Fruit fly (Drosophila melanogaster) whole organism, embryonic: ENCODE data around the gene CG15930.

Experiments
- Ada2b ChIP-seq: fragments of 200-800 bp; sonication (Bioruptor generic); IDR thresholded peaks from 2 replicates; pipeline ENCODE4 v1.3.6; 2022; ENCODE audit warnings: missing biosample characterization, missing genetic modification characterization
- Awh ChIP-seq: fragments of 200-800 bp; sonication (Bioruptor generic); IDR thresholded peaks from 2 replicates; pipeline ENCODE4, ENCODE4 v1.3.6; 2022; ENCODE audit warnings: missing biosample characterization, missing genetic modification characterization
- CG12391 ChIP-seq: fragments of 200-800 bp; sonication (Bioruptor generic); optimal IDR thresholded peaks from 3 replicates; lab custom pipeline; 2018; ENCODE audit warnings: missing biosample characterization, mild to moderate bottlenecking, missing genetic modification characterization, moderate library complexity
- CG12942 ChIP-seq: fragments of 200-800 bp; sonication (Bioruptor generic); optimal IDR thresholded peaks from 3 replicates; lab custom pipeline; 2016; ENCODE audit warnings: missing biosample characterization, missing genetic modification characterization
- CG13123 ChIP-seq: fragments of 200-800 bp; sonication (Bioruptor generic); optimal IDR thresholded peaks from 2 replicates; lab custom pipeline; 2016; ENCODE audit warnings: missing biosample characterization, missing genetic modification characterization
- CG13775 ChIP-seq: fragments of 200-800 bp; sonication (Bioruptor generic); optimal IDR thresholded peaks from 3 replicates; lab custom pipeline; 2017; ENCODE audit warnings: missing biosample characterization, mild to moderate bottlenecking, missing genetic modification characterization
- CG14667 ChIP-seq: fragments of 200-800 bp; sonication (Bioruptor generic); IDR thresholded peaks from 2 replicates; pipeline ENCODE4 v1.3.6; 2022; ENCODE audit warnings: missing biosample characterization, missing genetic modification characterization
- CG14710 ChIP-seq: fragments of 200-800 bp; sonication (Bioruptor generic); optimal IDR thresholded peaks from 3 replicates; lab custom pipeline; 2019; ENCODE audit warnings: missing biosample characterization, mild to moderate bottlenecking, missing genetic modification characterization, moderate library complexity
- CG14965 ChIP-seq: fragments of 200-800 bp; sonication (Bioruptor generic); optimal IDR thresholded peaks from 2 replicates; lab custom pipeline; 2016; ENCODE audit warnings: missing biosample characterization, missing genetic modification characterization, borderline replicate concordance
- CG1603 ChIP-seq: fragments of 200-800 bp; sonication (Bioruptor generic); optimal IDR thresholded peaks from 2 replicates; lab custom pipeline; 2019; ENCODE audit warnings: missing biosample characterization, mild to moderate bottlenecking, missing genetic modification characterization, moderate library complexity
- CG16863 ChIP-seq: fragments of 200-800 bp; sonication (Bioruptor generic); optimal IDR thresholded peaks from 3 replicates; lab custom pipeline; 2016; ENCODE audit warnings: missing biosample characterization, missing genetic modification characterization
- CG18599 ChIP-seq: fragments of 200-800 bp; sonication (Bioruptor generic); optimal IDR thresholded peaks from 3 replicates; lab custom pipeline; 2017; ENCODE audit warnings: missing biosample characterization, missing genetic modification characterization, mild to moderate bottlenecking, moderate library complexity, missing genetic modification reagents
- CG2889 ChIP-seq: fragments of 200-800 bp; sonication (Bioruptor generic); IDR thresholded peaks from 3 replicates; pipeline ENCODE4 v1.3.6; 2022; ENCODE audit warnings: missing biosample characterization, missing genetic modification characterization
- CG32767 ChIP-seq: fragments of 200-800 bp; sonication (Bioruptor generic); IDR thresholded peaks from 2 replicates; pipeline ENCODE4 v1.3.6; 2022; ENCODE audit warnings: missing biosample characterization, missing genetic modification characterization
- CG3281 ChIP-seq: fragments of 200-800 bp; sonication (Bioruptor generic); optimal IDR thresholded peaks from 3 replicates; lab custom pipeline; 2017; ENCODE audit warnings: missing biosample characterization, mild to moderate bottlenecking, missing genetic modification characterization
- CG4424 ChIP-seq: fragments of 200-800 bp; sonication (Bioruptor generic); optimal IDR thresholded peaks from 3 replicates; lab custom pipeline; 2016; ENCODE audit warnings: missing biosample characterization, missing genetic modification characterization
- CG5245 ChIP-seq: fragments of 200-800 bp; sonication (Bioruptor generic); optimal IDR thresholded peaks from 3 replicates; lab custom pipeline; 2016; ENCODE audit warnings: missing biosample characterization, missing genetic modification characterization
- CG6175 ChIP-seq: fragments of 200-800 bp; sonication (Bioruptor generic); IDR thresholded peaks from 3 replicates; pipeline ENCODE4 v1.3.6; 2022; ENCODE audit warnings: missing biosample characterization, missing genetic modification characterization
- CG7928 ChIP-seq: fragments of 200-800 bp; sonication (Bioruptor generic); optimal IDR thresholded peaks from 2 replicates; lab custom pipeline; 2017; ENCODE audit warnings: missing biosample characterization, mild to moderate bottlenecking, missing genetic modification characterization
- CG8765 ChIP-seq: fragments of 200-800 bp; sonication (Bioruptor generic); IDR thresholded peaks from 2 replicates; pipeline ENCODE4 v1.3.6; 2022; ENCODE audit warnings: missing biosample characterization, missing genetic modification characterization
- CG9215 ChIP-seq: fragments of 200-800 bp; sonication (Bioruptor generic); IDR thresholded peaks from 2 replicates; pipeline ENCODE4 v1.3.6; 2022; ENCODE audit warnings: missing biosample characterization, missing genetic modification characterization
- CG9609 ChIP-seq: fragments of 200-800 bp; sonication (Bioruptor generic); optimal IDR thresholded peaks from 3 replicates; lab custom pipeline; 2016; ENCODE audit warnings: missing biosample characterization, missing genetic modification characterization
- CG9932 ChIP-seq: fragments of 200-800 bp; sonication (Bioruptor generic); IDR thresholded peaks from 2 replicates; pipeline ENCODE4 v1.3.6; 2022; ENCODE audit warnings: missing biosample characterization, missing genetic modification characterization
- CkIIα-i1 ChIP-seq: fragments of 200-800 bp; sonication (Bioruptor generic); IDR thresholded peaks from 2 replicates; pipeline ENCODE4 v1.3.6; 2022; ENCODE audit warnings: missing biosample characterization, missing genetic modification characterization
- D ChIP-seq, 2 experiments: fragments of 200-800 bp in 1 of 2; fragments of >200 bp in 1 of 2; sonication (Bioruptor generic) in 1 of 2; optimal IDR thresholded peaks; 2 replicates in 1 of 2; 3 replicates in 1 of 2; lab custom pipeline; 2017; ENCODE audit warnings: mild to moderate bottlenecking in 1 of 2, missing biosample characterization in 1 of 2, missing genetic modification characterization in 1 of 2, missing genetic modification reagents in 1 of 2
- Dbx ChIP-seq: fragments of 200-800 bp; sonication (Bioruptor generic); IDR thresholded peaks from 3 replicates; pipeline ENCODE4 v1.3.6; 2022; ENCODE audit warnings: missing biosample characterization, missing genetic modification characterization
- Eip74EF ChIP-seq, 2 experiments: fragments of 200-800 bp in 1 of 2; fragments of >200 bp in 1 of 2; sonication (Bioruptor generic) in 1 of 2; optimal IDR thresholded peaks; 2 replicates each; lab custom pipeline; 2017 to 2019; ENCODE audit warnings: missing biosample characterization in 2 of 2, missing genetic modification characterization in 2 of 2, mild to moderate bottlenecking in 1 of 2, moderate library complexity in 1 of 2
- MBD-R2 ChIP-seq: fragments of 200-800 bp; sonication (Bioruptor generic); IDR thresholded peaks from 2 replicates; pipeline ENCODE4 v1.3.6; 2022; ENCODE audit warnings: missing biosample characterization, missing genetic modification characterization
- Sox100B ChIP-seq: fragments of 200-800 bp; sonication (Bioruptor generic); optimal IDR thresholded peaks from 3 replicates; lab custom pipeline; 2018; ENCODE audit warnings: missing biosample characterization, mild to moderate bottlenecking, missing genetic modification characterization
- Usf ChIP-seq: fragments of 200-800 bp; sonication (Bioruptor generic); optimal IDR thresholded peaks from 2 replicates; lab custom pipeline; 2017; ENCODE audit warnings: missing genotype, missing biosample characterization, missing genetic modification characterization
- ab ChIP-seq: fragments of 200-800 bp; sonication (Bioruptor generic); optimal IDR thresholded peaks from 2 replicates; lab custom pipeline; 2016; ENCODE audit warnings: missing biosample characterization, missing genetic modification characterization
- ac ChIP-seq: fragments of 200-800 bp; sonication (Bioruptor generic); optimal IDR thresholded peaks from 3 replicates; lab custom pipeline; 2017; ENCODE audit warnings: missing biosample characterization, mild to moderate bottlenecking, missing genetic modification characterization
- ap ChIP-seq: fragments of 200-800 bp; sonication (Bioruptor generic); IDR thresholded peaks from 2 replicates; pipeline ENCODE4 v1.3.6; 2022; ENCODE audit warnings: missing biosample characterization, missing genetic modification characterization
- cad ChIP-seq: fragments of >200 bp; optimal IDR thresholded peaks from 2 replicates; lab custom pipeline; 2017; ENCODE audit warnings: missing biosample characterization, missing genetic modification characterization
- dan ChIP-seq: fragments of 200-800 bp; sonication (Bioruptor generic); IDR thresholded peaks from 2 replicates; pipeline ENCODE4 v1.3.6; 2022; ENCODE audit warnings: missing biosample characterization, missing genetic modification characterization
- danr ChIP-seq: fragments of 200-800 bp; sonication (Bioruptor generic); IDR thresholded peaks from 2 replicates; pipeline ENCODE4 v1.3.6; 2022; ENCODE audit warnings: missing biosample characterization, missing genetic modification characterization
- esg ChIP-seq: fragments of 200-800 bp; sonication (Bioruptor generic); conservative IDR thresholded peaks from 2 replicates; pipeline ENCODE4 v1.3.6; 2022; ENCODE audit warnings: missing biosample characterization, missing genetic modification characterization
- fd64A ChIP-seq: fragments of 200-800 bp; sonication (Bioruptor generic); optimal IDR thresholded peaks from 3 replicates; lab custom pipeline; 2018; ENCODE audit warnings: missing biosample characterization, mild to moderate bottlenecking, missing genetic modification characterization
- fu2 ChIP-seq: fragments of 200-800 bp; sonication (Bioruptor generic); optimal IDR thresholded peaks from 2 replicates; lab custom pipeline; 2016; ENCODE audit warnings: missing biosample characterization, missing genetic modification characterization
- gcm2 ChIP-seq: fragments of 200-800 bp; sonication (Bioruptor generic); optimal IDR thresholded peaks from 2 replicates; lab custom pipeline; 2016; ENCODE audit warnings: missing biosample characterization, missing genetic modification characterization
- ind ChIP-seq: fragments of 200-800 bp; sonication (Bioruptor generic); optimal IDR thresholded peaks from 3 replicates; lab custom pipeline; 2016; ENCODE audit warnings: missing biosample characterization, missing genetic modification characterization
- insv ChIP-seq, 2 experiments: fragments of 200-800 bp; sonication (Bioruptor generic); optimal IDR thresholded peaks; 3 replicates each; lab custom pipeline; 2016 to 2018; ENCODE audit warnings: missing biosample characterization in 2 of 2, missing genetic modification characterization in 2 of 2
- knrl ChIP-seq: fragments of 200-800 bp; sonication (Bioruptor generic); IDR thresholded peaks from 3 replicates; pipeline ENCODE4 v1.3.6; 2022; ENCODE audit warnings: missing biosample characterization, missing genetic modification characterization; ENCODE audit not compliant: partially characterized antibody
- maf-S ChIP-seq: fragments of 200-800 bp; sonication (Bioruptor generic); optimal IDR thresholded peaks from 2 replicates; lab custom pipeline; 2016; ENCODE audit warnings: missing biosample characterization, missing genetic modification characterization
- sens ChIP-seq: fragments of 200-800 bp; sonication (Bioruptor generic); peaks from one replicate; lab custom pipeline; 2016; ENCODE audit warnings: missing biosample characterization, missing genetic modification characterization
- shn ChIP-seq: fragments of 200-800 bp; sonication (Bioruptor generic); optimal IDR thresholded peaks from 3 replicates; lab custom pipeline; 2016; ENCODE audit warnings: missing biosample characterization, missing genetic modification characterization
- slou ChIP-seq: fragments of 200-800 bp; sonication (Bioruptor generic); optimal IDR thresholded peaks from 3 replicates; lab custom pipeline; 2016; ENCODE audit warnings: missing biosample characterization, missing genetic modification characterization
- slp2 ChIP-seq: fragments of 200-800 bp; sonication (Bioruptor generic); optimal IDR thresholded peaks from 2 replicates; lab custom pipeline; 2016; ENCODE audit warnings: missing biosample characterization, missing genetic modification characterization
- trem ChIP-seq: fragments of 200-800 bp; optimal IDR thresholded peaks from 3 replicates; lab custom pipeline; 2019; ENCODE audit warnings: missing biosample characterization, mild to moderate bottlenecking, missing genetic modification characterization, moderate library complexity
- trh ChIP-seq: fragments of 200-800 bp; sonication (Bioruptor generic); optimal IDR thresholded peaks from 2 replicates; lab custom pipeline; 2016; ENCODE audit warnings: missing biosample characterization, missing genetic modification characterization
- unc-4 ChIP-seq: fragments of 200-800 bp; sonication (Bioruptor generic); IDR thresholded peaks from 2 replicates; pipeline ENCODE4 v1.3.6; 2022; ENCODE audit warnings: missing biosample characterization, missing genetic modification characterization; ENCODE audit not compliant: partially characterized antibody
- vvl ChIP-seq: fragments of 200-800 bp; sonication (Bioruptor generic); IDR thresholded peaks from 2 replicates; pipeline ENCODE4 v1.3.6; 2022; ENCODE audit warnings: missing biosample characterization, missing genetic modification characterization
- wor ChIP-seq: fragments of 200-800 bp; sonication (Bioruptor generic); IDR thresholded peaks from 2 replicates; pipeline ENCODE4 v1.3.6; 2022; ENCODE audit warnings: missing biosample characterization, missing genetic modification characterization
- zen ChIP-seq: fragments of 200-800 bp; sonication (Bioruptor generic); optimal IDR thresholded peaks from 3 replicates; lab custom pipeline; 2018; ENCODE audit warnings: missing biosample characterization, mild to moderate bottlenecking, missing genetic modification characterization, moderate library complexity

The CG15930 gene

dm6 chrX:5289692-5290091 lies 27.4 kb downstream of the CG15930 start (continued):
- TF ChIP-seq Awh (GFP tag; lab: Robert Waterston, UW) (no peak), cad (GFP tag; lab: Kevin White, UChicago) (no peak), CG8765 (no peak), trem (tag; lab: Kevin White, UChicago) (no peak), CG5245 (peak; percentile 2), CG9609 (GFP tag; lab: Kevin White, UChicago) (no peak), unc-4 (GFP tag; lab: Robert Waterston, UW) (no peak), trh (GFP tag; lab: Kevin White, UChicago) (no peak), CG14710 (tag; lab: Kevin White, UChicago) (no peak), Usf (GFP tag; lab: Kevin White, UChicago) (no peak), CG7928 (GFP tag; lab: Kevin White, UChicago) (no peak), CG14667 (no peak), CG1603 (tag; lab: Kevin White, UChicago) (peak; percentile 17), ab (no peak), D (optimal IDR thresholded peaks at IDR 0.05; lab: Kevin White, UChicago) (no peak), D (GFP tag; optimal IDR thresholded peaks at IDR 0.05; lab: Kevin White, UChicago) (no peak), sens (GFP tag; lab: Kevin White, UChicago) (no peak), CG9932 (GFP tag; lab: Robert Waterston, UW) (no peak), CG13775 (GFP tag; lab: Kevin White, UChicago) (no peak), MBD-R2 (GFP tag; lab: Robert Waterston, UW) (no peak), knrl (GFP tag; lab: Robert Waterston, UW) (peak; percentile 33; the same call in 1 of the 3 replicates), fd64A (GFP tag; lab: Kevin White, UChicago) (no peak), CG12391 (tag; lab: Kevin White, UChicago) (no peak), gcm2 (no peak), CG32767 (GFP tag; lab: Robert Waterston, UW) (no peak), ap (GFP tag; lab: Robert Waterston, UW) (no peak), CG16863 (GFP tag; lab: Kevin White, UChicago) (no peak), CkIIα-i1 (no peak), danr (no peak), Eip74EF (GFP tag; optimal IDR thresholded peaks at IDR 0.05; lab: Kevin White, UChicago) (no peak), zen (tag; lab: Kevin White, UChicago) (no peak), shn (GFP tag; lab: Kevin White, UChicago) (no peak), Dbx (GFP tag; lab: Robert Waterston, UW) (peak; percentile 42; the same call in 1 of the 3 replicates), Sox100B (GFP tag; lab: Kevin White, UChicago) (no peak), CG14965 (no peak), slou (GFP tag; lab: Kevin White, UChicago) (no peak), CG18599 (GFP tag; lab: Kevin White, UChicago) (no peak), slp2 (GFP tag; lab: Kevin White, UChicago) (no peak), CG4424 (GFP tag; lab: Kevin White, UChicago) (peak; percentile 9), dan (GFP tag; lab: Robert Waterston, UW) (no peak), CG13123 (no peak), CG9215 (GFP tag; lab: Robert Waterston, UW) (no peak)

dm6 chrX:5286513-5286912 lies 30.6 kb downstream of the CG15930 start:
- TF ChIP-seq CG6175: no peak
- no peak for TF ChIP-seq ac (GFP tag; lab: Kevin White, UChicago)
- TF ChIP-seq CG2889 (GFP tag; lab: Robert Waterston, UW): no peak
- peak; percentile 36 for TF ChIP-seq CG4424 (GFP tag; lab: Kevin White, UChicago)
- TF ChIP-seq ind (GFP tag; lab: Kevin White, UChicago): peak; percentile 22
- no peak for TF ChIP-seq CG12942
- no peak for TF ChIP-seq fu2 (GFP tag; lab: Kevin White, UChicago)
- TF ChIP-seq Ada2b: 0 out of 2 replicates have a peak, but pooled peaks have one; percentile 40
- TF ChIP-seq insv (GFP tag; optimal IDR thresholded peaks at IDR 0.05; lab: Kevin White, UChicago): no peak
- TF ChIP-seq maf-S: no peak
- 0 out of 2 replicates have a peak, but pooled peaks have one; percentile 18 for TF ChIP-seq wor
- 0 out of 2 replicates have a peak, but pooled peaks have one; percentile 6 for TF ChIP-seq esg (GFP tag; lab: Robert Waterston, UW)
- no peak for TF ChIP-seq CG3281 (GFP tag; lab: Kevin White, UChicago)
- peak; percentile 46 for TF ChIP-seq vvl (GFP tag; lab: Robert Waterston, UW)
